Worm (Caenorhabditis elegans) whole organism, L1 larva: ENCODE measurements around the gene myrf-2.

Experiments used
- ceh-82 ChIP-seq, 3 experiments: fragments of 150-350 bp in 1 of 3; sonication (generic microtip) in 2 of 3; optimal IDR thresholded peaks; 2 replicates each; lab custom pipeline; 2014 to 2017; ENCODE audit warnings: missing biosample characterization in 3 of 3, missing genetic modification characterization in 3 of 3
- fkh-8 ChIP-seq: sonication (generic microtip); optimal IDR thresholded peaks from 2 replicates; lab custom pipeline; 2016; ENCODE audit warnings: mild to moderate bottlenecking, missing genetic modification characterization, missing compliant biosample characterization
- hlh-17 ChIP-seq: fragments of 200-800 bp; sonication (Bioruptor generic); optimal IDR thresholded peaks from 2 replicates; lab custom pipeline; 2018; ENCODE audit warnings: missing genetic modification characterization, mild to moderate bottlenecking, missing compliant biosample characterization, moderate library complexity, borderline replicate concordance
- lir-3 ChIP-seq: sonication (generic microtip); optimal IDR thresholded peaks from 2 replicates; lab custom pipeline; 2016; ENCODE audit warnings: mild to moderate bottlenecking, missing genetic modification characterization, moderate library complexity, missing compliant biosample characterization; ENCODE audit not compliant: poor library complexity
- nhr-90 ChIP-seq: sonication (generic microtip); optimal IDR thresholded peaks from 2 replicates; lab custom pipeline; 2016; ENCODE audit warnings: mild to moderate bottlenecking, missing genetic modification characterization, missing compliant biosample characterization; ENCODE audit not compliant: poor library complexity
- skn-1 ChIP-seq: fragments of 150-350 bp; optimal IDR thresholded peaks from 2 replicates; lab custom pipeline; 2014; ENCODE audit warnings: missing biosample characterization, missing genetic modification characterization

DNA sequence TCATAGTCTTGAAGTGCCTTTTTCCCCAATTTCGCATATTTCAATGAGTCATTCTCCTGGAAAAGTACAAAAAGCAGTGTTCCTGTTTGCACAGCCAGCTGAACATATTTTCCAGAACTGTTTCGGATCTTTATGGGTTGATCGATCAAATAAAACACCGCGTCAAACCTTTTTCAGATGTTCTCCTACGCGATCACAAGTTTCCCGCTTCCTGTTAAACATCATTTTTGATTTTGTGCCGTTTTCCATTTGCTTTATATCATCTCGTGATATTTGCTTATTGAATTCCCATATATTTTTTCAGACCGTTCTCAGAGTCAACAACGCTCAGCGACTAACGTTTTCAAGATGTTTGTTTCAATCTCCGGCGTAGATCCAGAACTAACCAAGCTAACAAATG lies 19.5 kb downstream of the myrf-2 start, which contains the start of gene C07A4.3:
- TF ChIP-seq hlh-17 (GFP tag; lab: Kevin White, UChicago) (no peak), nhr-90 (tag; lab: Kevin White, UChicago) (no peak), ceh-82 (tag; optimal IDR thresholded peaks at IDR 0.05; lab: Kevin White, UChicago) (no peak), lir-3 (tag; lab: Kevin White, UChicago) (no peak), fkh-8 (tag; lab: Kevin White, UChicago) (no peak), skn-1 (tag; lab: Kevin White, UChicago) (no peak)
